Worm (Caenorhabditis elegans) whole organism, L2 larva: Measurements from ENCODE around the gene T08B1.1.

Source experiments
- C34F6.9 ChIP-seq: fragments of 150-350 bp; optimal IDR thresholded peaks from 2 replicates; lab custom pipeline; 2014; ENCODE audit warnings: missing biosample characterization, missing genetic modification characterization
- F13H6.1 ChIP-seq: sonication (generic microtip); optimal IDR thresholded peaks from 2 replicates; lab custom pipeline; 2016; ENCODE audit warnings: missing genetic modification characterization, missing compliant biosample characterization
- Y55F3AM.14 ChIP-seq: fragments of 200-800 bp; sonication (Bioruptor generic); optimal IDR thresholded peaks from 2 replicates; lab custom pipeline; 2018; ENCODE audit warnings: mild to moderate bottlenecking, missing genetic modification characterization, missing compliant biosample characterization
- ZK546.5 ChIP-seq: sonication (generic microtip); optimal IDR thresholded peaks from 2 replicates; lab custom pipeline; 2017; ENCODE audit warnings: missing biosample characterization, missing genetic modification characterization
- alr-1 ChIP-seq: fragments of 150-350 bp; optimal IDR thresholded peaks from 2 replicates; lab custom pipeline; 2014; ENCODE audit warnings: missing biosample characterization, missing genetic modification characterization
- aly-2 ChIP-seq: fragments of 150-350 bp; optimal IDR thresholded peaks from 2 replicates; lab custom pipeline; 2014; ENCODE audit warnings: missing biosample characterization, missing genetic modification characterization
- ama-1 ChIP-seq: fragments of 150-350 bp; optimal IDR thresholded peaks from 2 replicates; lab custom pipeline; 2018; ENCODE audit warnings: inconsistent platforms
- crh-2 ChIP-seq: sonication (generic microtip); optimal IDR thresholded peaks from 2 replicates; lab custom pipeline; 2017; ENCODE audit warnings: missing biosample characterization, missing genetic modification characterization
- dmd-4 ChIP-seq: sonication (generic microtip); optimal IDR thresholded peaks from 2 replicates; lab custom pipeline; 2017; ENCODE audit warnings: missing biosample characterization, missing genetic modification characterization
- elt-1 ChIP-seq: fragments of 150-350 bp; optimal IDR thresholded peaks from 2 replicates; lab custom pipeline; 2014; ENCODE audit warnings: missing biosample characterization, missing genetic modification characterization
- elt-3 ChIP-seq: sonication (generic microtip); optimal IDR thresholded peaks from 2 replicates; lab custom pipeline; 2017; ENCODE audit warnings: missing biosample characterization, missing genetic modification characterization
- fos-1 ChIP-seq: fragments of 150-350 bp; optimal IDR thresholded peaks from 2 replicates; lab custom pipeline; 2014; ENCODE audit warnings: missing biosample characterization, missing genetic modification characterization
- gmeb-1 ChIP-seq: fragments of 150-350 bp; optimal IDR thresholded peaks from 2 replicates; lab custom pipeline; 2014; ENCODE audit warnings: missing biosample characterization, missing genetic modification characterization
- lin-11 ChIP-seq: fragments of 150-350 bp; sonication (generic microtip); optimal IDR thresholded peaks from 2 replicates; lab custom pipeline; 2014; ENCODE audit warnings: missing biosample characterization, missing genetic modification characterization, inconsistent platforms, mixed read lengths
- lin-13 ChIP-seq: fragments of 150-350 bp; optimal IDR thresholded peaks from 2 replicates; lab custom pipeline; 2014; ENCODE audit warnings: missing biosample characterization, missing genetic modification reagents, missing genetic modification characterization
- lin-39 ChIP-seq: fragments of 150-350 bp; optimal IDR thresholded peaks from 2 replicates; lab custom pipeline; 2014; ENCODE audit warnings: missing biosample characterization, missing genetic modification reagents, missing genetic modification characterization
- lsy-2 ChIP-seq, 2 experiments: fragments of 150-350 bp in 1 of 2; sonication (generic microtip) in 1 of 2; optimal IDR thresholded peaks; 2 replicates each; lab custom pipeline; 2014 to 2017; ENCODE audit warnings: missing biosample characterization in 2 of 2, missing genetic modification characterization in 2 of 2
- mbf-1 ChIP-seq: sonication (generic microtip); optimal IDR thresholded peaks from 2 replicates; lab custom pipeline; 2017; ENCODE audit warnings: missing biosample characterization, missing genetic modification characterization
- nhr-10 ChIP-seq: sonication (generic microtip); optimal IDR thresholded peaks from 2 replicates; lab custom pipeline; 2017; ENCODE audit warnings: missing biosample characterization, missing genetic modification characterization
- nhr-11 ChIP-seq: fragments of 150-350 bp; optimal IDR thresholded peaks from 2 replicates; lab custom pipeline; 2014; ENCODE audit warnings: missing biosample characterization, missing genetic modification characterization
- nhr-12 ChIP-seq: fragments of 150-350 bp; optimal IDR thresholded peaks from 2 replicates; lab custom pipeline; 2014; ENCODE audit warnings: missing biosample characterization, missing genetic modification characterization
- nhr-129 ChIP-seq: fragments of 150-350 bp; optimal IDR thresholded peaks from 2 replicates; lab custom pipeline; 2014; ENCODE audit warnings: missing biosample characterization, missing genetic modification characterization
- nhr-21 ChIP-seq: fragments of 150-350 bp; optimal IDR thresholded peaks from 2 replicates; lab custom pipeline; 2014; ENCODE audit warnings: missing biosample characterization, missing genetic modification characterization
- nhr-23 ChIP-seq: fragments of 150-350 bp; optimal IDR thresholded peaks from 2 replicates; lab custom pipeline; 2014; ENCODE audit warnings: missing biosample characterization, missing genetic modification reagents, missing genetic modification characterization
- nhr-25 ChIP-seq: fragments of 150-350 bp; sonication (generic microtip); optimal IDR thresholded peaks from 3 replicates; lab custom pipeline; 2014; ENCODE audit warnings: missing biosample characterization, missing genetic modification characterization
- nhr-6 ChIP-seq: fragments of 150-350 bp; optimal IDR thresholded peaks from 2 replicates; lab custom pipeline; 2014; ENCODE audit warnings: missing biosample characterization, missing genetic modification characterization
- nhr-77 ChIP-seq: fragments of 150-350 bp; optimal IDR thresholded peaks from 2 replicates; lab custom pipeline; 2014; ENCODE audit warnings: missing biosample characterization, missing genetic modification characterization
- peb-1 ChIP-seq: fragments of 150-350 bp; optimal IDR thresholded peaks from 2 replicates; lab custom pipeline; 2014; ENCODE audit warnings: missing biosample characterization, missing genetic modification characterization
- skn-1 ChIP-seq: sonication (generic microtip); optimal IDR thresholded peaks from 2 replicates; lab custom pipeline; 2017; ENCODE audit warnings: missing biosample characterization, missing genetic modification characterization
- sma-3 ChIP-seq: sonication (generic microtip); optimal IDR thresholded peaks from 2 replicates; lab custom pipeline; 2016; ENCODE audit warnings: missing genetic modification reagents, missing genetic modification characterization, missing compliant biosample characterization
- sma-9 ChIP-seq, 2 experiments: fragments of 150-350 bp in 1 of 2; sonication (generic microtip) in 1 of 2; optimal IDR thresholded peaks; 2 replicates each; lab custom pipeline; 2014 to 2016; ENCODE audit warnings: missing genetic modification characterization in 2 of 2, mild to moderate bottlenecking in 1 of 2, missing biosample characterization in 1 of 2, missing compliant biosample characterization in 1 of 2, missing genetic modification reagents in 1 of 2, moderate library complexity in 1 of 2
- snpc-4 ChIP-seq: fragments of 150-350 bp; optimal IDR thresholded peaks from 2 replicates; lab custom pipeline; 2014; ENCODE audit warnings: missing biosample characterization, missing genetic modification characterization
- unc-55 ChIP-seq: fragments of 150-350 bp; sonication (generic microtip); optimal IDR thresholded peaks from 3 replicates; lab custom pipeline; 2014; ENCODE audit warnings: missing biosample characterization, missing genetic modification reagents, missing genetic modification characterization
- zag-1 ChIP-seq: fragments of 150-350 bp; optimal IDR thresholded peaks from 2 replicates; lab custom pipeline; 2014; ENCODE audit warnings: missing biosample characterization, missing genetic modification characterization
- ztf-11 ChIP-seq: sonication (generic microtip); optimal IDR thresholded peaks from 2 replicates; lab custom pipeline; 2017; ENCODE audit warnings: missing biosample characterization, missing genetic modification characterization
- ztf-4 ChIP-seq: fragments of 150-350 bp; optimal IDR thresholded peaks from 2 replicates; lab custom pipeline; 2014; ENCODE audit warnings: missing biosample characterization, missing genetic modification characterization

T08B1.1 gene

ce11 chrV:2016428-2016827, 29.6 kb upstream of the T08B1.1 start, which contains the start of gene F59A7.2:
Gene F59A7.2 (minus strand): TSS chrV:2016528.
- TF ChIP-seq nhr-21, result no peak
- no peak for TF ChIP-seq nhr-6 (tag; lab: Kevin White, UChicago)
- TF ChIP-seq ama-1, result no peak
- no peak for TF ChIP-seq gmeb-1
- no peak for TF ChIP-seq nhr-25 (tag; lab: Kevin White, UChicago)
- no peak for TF ChIP-seq ZK546.5 (tag; lab: Kevin White, UChicago)
- TF ChIP-seq aly-2, result no peak
- no peak for TF ChIP-seq nhr-77 (tag; lab: Kevin White, UChicago)
- no peak for TF ChIP-seq Y55F3AM.14
- no peak for TF ChIP-seq nhr-10 (tag; lab: Kevin White, UChicago)
- no peak for TF ChIP-seq fos-1 (tag; lab: Kevin White, UChicago)
- TF ChIP-seq sma-9 (GFP tag; optimal IDR thresholded peaks at IDR 0.05; lab: Kevin White, UChicago), result no peak
- TF ChIP-seq sma-9 (tag; optimal IDR thresholded peaks at IDR 0.05; lab: Kevin White, UChicago), result no peak
- no peak for TF ChIP-seq nhr-129
- no peak for TF ChIP-seq lin-39

ce11 chrV:2013824-2014223, 27.0 kb upstream of the T08B1.1 start, which contains the start of gene F59A7.11:
Gene F59A7.11 (minus strand): TSS chrV:2013924.
- TF ChIP-seq dmd-4 (tag; lab: Kevin White, UChicago) (no peak), unc-55 (GFP tag; lab: Kevin White, UChicago) (no peak), nhr-21 (no peak), skn-1 (tag; lab: Kevin White, UChicago) (no peak), sma-3 (GFP tag; lab: Kevin White, UChicago) (no peak), peb-1 (tag; lab: Kevin White, UChicago) (no peak), nhr-77 (tag; lab: Kevin White, UChicago) (no peak), nhr-11 (tag; lab: Kevin White, UChicago) (no peak), nhr-23 (no peak), nhr-12 (tag; lab: Kevin White, UChicago) (no peak), nhr-10 (tag; lab: Kevin White, UChicago) (no peak), F13H6.1 (tag; lab: Kevin White, UChicago) (no peak), zag-1 (no peak), crh-2 (tag; lab: Kevin White, UChicago) (no peak), alr-1 (tag; lab: Kevin White, UChicago) (no peak), aly-2 (no peak), lin-11 (tag; lab: Kevin White, UChicago) (no peak), C34F6.9 (no peak), lin-13 (GFP tag; lab: Kevin White, UChicago) (no peak), snpc-4 (tag; lab: Kevin White, UChicago) (no peak)

- TF ChIP-seq lin-13 (GFP tag; lab: Kevin White, UChicago) (no peak), nhr-21 (no peak), aly-2 (no peak), snpc-4 (tag; lab: Kevin White, UChicago) (no peak), nhr-129 (no peak), mbf-1 (tag; lab: Kevin White, UChicago) (no peak)
Observed at ce11 chrV:2011777-2012176, 24.9 kb upstream of the T08B1.1 start, which contains the start of gene F59A7.7. Gene F59A7.7 (plus strand): TSS chrV:2012077.

ce11 chrV:2008412-2008811, 21.6 kb upstream of the T08B1.1 start:
- peak; percentile 42 for TF ChIP-seq gmeb-1
- peak; percentile 75 for TF ChIP-seq unc-55 (GFP tag; lab: Kevin White, UChicago)
- TF ChIP-seq nhr-129, result peak; percentile 66
- TF ChIP-seq sma-3 (GFP tag; lab: Kevin White, UChicago), result peak; percentile 68
- TF ChIP-seq C34F6.9, result peak; percentile 9
- TF ChIP-seq crh-2 (tag; lab: Kevin White, UChicago), result peak; percentile 1
- no peak for TF ChIP-seq ztf-11 (tag; lab: Kevin White, UChicago)
- TF ChIP-seq mbf-1 (tag; lab: Kevin White, UChicago), result no peak
- no peak for TF ChIP-seq nhr-77 (tag; lab: Kevin White, UChicago)
- peak; percentile 15 for TF ChIP-seq nhr-21
- TF ChIP-seq sma-9 (GFP tag; optimal IDR thresholded peaks at IDR 0.05; lab: Kevin White, UChicago), result peak; percentile 33
- no peak for TF ChIP-seq sma-9 (tag; optimal IDR thresholded peaks at IDR 0.05; lab: Kevin White, UChicago)
- peak; percentile 73 to 96 for TF ChIP-seq lsy-2 (tag; optimal IDR thresholded peaks at IDR 0.05; lab: Kevin White, UChicago)
- TF ChIP-seq, all 48 proteins: peak for 9

- no peak for TF ChIP-seq lin-11 (tag; lab: Kevin White, UChicago)
- TF ChIP-seq skn-1 (tag; lab: Kevin White, UChicago), result no peak
- no peak for TF ChIP-seq ztf-4 (tag; lab: Kevin White, UChicago)
- no peak for TF ChIP-seq elt-1 (tag; lab: Kevin White, UChicago)
- TF ChIP-seq lin-13 (GFP tag; lab: Kevin White, UChicago), result no peak
- no peak for TF ChIP-seq lin-39
- no peak for TF ChIP-seq elt-3 (tag; lab: Kevin White, UChicago)
- no peak for TF ChIP-seq nhr-23
- TF ChIP-seq C34F6.9, result no peak
- TF ChIP-seq zag-1, result no peak
- TF ChIP-seq nhr-129, result no peak
- TF ChIP-seq sma-3 (GFP tag; lab: Kevin White, UChicago), result no peak
- no peak for TF ChIP-seq ama-1
Observed at ce11 chrV:2004659-2005058, 17.8 kb upstream of the T08B1.1 start, which contains the start of gene cysl-4. Gene cysl-4 (plus strand): TSS chrV:2004959.
